Fruit fly (Drosophila melanogaster) whole organism, embryonic: ENCODE measurements around the gene Schip1.
A peak's percentile ranks its signal among the peaks of the same experiment; 100 is the strongest.

Source experiments
- CG10147 ChIP-seq: fragments of 200-800 bp; sonication (Bioruptor generic); optimal IDR thresholded peaks from 2 replicates; lab custom pipeline; 2019; ENCODE audit warnings: missing biosample characterization, mild to moderate bottlenecking, missing genetic modification characterization, moderate library complexity
- CG10321 ChIP-seq: fragments of 200-800 bp; sonication (Bioruptor generic); IDR thresholded peaks from 2 replicates; pipeline ENCODE4 v1.3.6; 2022; ENCODE audit warnings: missing biosample characterization, missing genetic modification characterization
- CG10366 ChIP-seq: fragments of 200-800 bp; sonication (Bioruptor generic); IDR thresholded peaks from 2 replicates; pipeline ENCODE4 v1.3.6; 2022; ENCODE audit warnings: missing biosample characterization, missing genetic modification characterization
- CG11085 ChIP-seq: fragments of 200-800 bp; sonication (Bioruptor generic); IDR thresholded peaks from 2 replicates; pipeline ENCODE4 v1.3.6; 2022; ENCODE audit warnings: missing biosample characterization, missing genetic modification characterization
- CG11093 ChIP-seq: fragments of 200-800 bp; sonication (Bioruptor generic); IDR thresholded peaks from 3 replicates; pipeline ENCODE4 v1.3.6; 2022; ENCODE audit warnings: missing biosample characterization, missing genetic modification characterization
- CG11247 ChIP-seq: fragments of 200-800 bp; sonication (Bioruptor generic); IDR thresholded peaks from 2 replicates; pipeline ENCODE4 v1.3.6; 2022; ENCODE audit warnings: missing biosample characterization, missing genetic modification characterization
- CG11504 ChIP-seq: fragments of 200-800 bp; sonication (Bioruptor generic); optimal IDR thresholded peaks from 3 replicates; lab custom pipeline; 2019; ENCODE audit warnings: missing biosample characterization, mild to moderate bottlenecking, missing genetic modification characterization, moderate library complexity
- CG12155 ChIP-seq: fragments of 200-800 bp; sonication (Bioruptor generic); optimal IDR thresholded peaks from 3 replicates; lab custom pipeline; 2016; ENCODE audit warnings: missing biosample characterization, missing genetic modification characterization
- CG13296 ChIP-seq: fragments of 200-800 bp; sonication (Bioruptor generic); optimal IDR thresholded peaks from 3 replicates; lab custom pipeline; 2018; ENCODE audit warnings: missing biosample characterization, mild to moderate bottlenecking, missing genetic modification characterization
- CG16815 ChIP-seq: fragments of 200-800 bp; sonication (Bioruptor generic); optimal IDR thresholded peaks from 3 replicates; lab custom pipeline; 2017; ENCODE audit warnings: missing biosample characterization, mild to moderate bottlenecking, missing genetic modification characterization
- CG18599 ChIP-seq: fragments of 200-800 bp; sonication (Bioruptor generic); optimal IDR thresholded peaks from 3 replicates; lab custom pipeline; 2017; ENCODE audit warnings: missing biosample characterization, missing genetic modification characterization, mild to moderate bottlenecking, moderate library complexity, missing genetic modification reagents
- CG2120 ChIP-seq: fragments of 200-800 bp; sonication (Bioruptor generic); optimal IDR thresholded peaks from 3 replicates; lab custom pipeline; 2016; ENCODE audit warnings: missing biosample characterization, missing genetic modification characterization
- CG3065 ChIP-seq: fragments of 200-800 bp; sonication (Bioruptor generic); optimal IDR thresholded peaks from 2 replicates; lab custom pipeline; 2016; ENCODE audit warnings: missing biosample characterization, missing genetic modification characterization
- CG31224 ChIP-seq: fragments of 200-800 bp; sonication (Bioruptor generic); IDR thresholded peaks from 2 replicates; pipeline ENCODE4 v1.3.6; 2022; ENCODE audit warnings: missing biosample characterization, missing genetic modification characterization
- CG31388 ChIP-seq: fragments of 200-800 bp; sonication (Bioruptor generic); optimal IDR thresholded peaks from 2 replicates; lab custom pipeline; 2016; ENCODE audit warnings: missing biosample characterization, missing genetic modification characterization
- CG3847 ChIP-seq: fragments of 200-800 bp; sonication (Bioruptor generic); IDR thresholded peaks from 2 replicates; pipeline ENCODE4 v1.3.6; 2022; ENCODE audit warnings: missing biosample characterization, missing genetic modification characterization
- CG43689 ChIP-seq: fragments of 200-800 bp; sonication (Bioruptor generic); IDR thresholded peaks from 2 replicates; pipeline ENCODE4 v1.3.6; 2022; ENCODE audit warnings: missing biosample characterization, missing genetic modification characterization
- CG4730 ChIP-seq: fragments of 200-800 bp; sonication (Bioruptor generic); IDR thresholded peaks from 2 replicates; pipeline ENCODE4 v1.3.6; 2022; ENCODE audit warnings: missing biosample characterization, missing genetic modification characterization
- CG5180 ChIP-seq: fragments of 200-800 bp; sonication (Bioruptor generic); optimal IDR thresholded peaks from 3 replicates; lab custom pipeline; 2017; ENCODE audit warnings: missing biosample characterization, missing genetic modification characterization, mild to moderate bottlenecking, moderate library complexity, missing genetic modification reagents
- CG7928 ChIP-seq: fragments of 200-800 bp; sonication (Bioruptor generic); optimal IDR thresholded peaks from 2 replicates; lab custom pipeline; 2017; ENCODE audit warnings: missing biosample characterization, mild to moderate bottlenecking, missing genetic modification characterization
- CG8765 ChIP-seq: fragments of 200-800 bp; sonication (Bioruptor generic); IDR thresholded peaks from 2 replicates; pipeline ENCODE4 v1.3.6; 2022; ENCODE audit warnings: missing biosample characterization, missing genetic modification characterization
- Kr ChIP-seq: fragments of 200-800 bp; sonication (Bioruptor generic); optimal IDR thresholded peaks from 2 replicates; lab custom pipeline; 2017; ENCODE audit warnings: missing biosample characterization, mild to moderate bottlenecking, missing genetic modification characterization
- Mes4 ChIP-seq: fragments of 200-800 bp; sonication (Bioruptor generic); optimal IDR thresholded peaks from 2 replicates; lab custom pipeline; 2016; ENCODE audit warnings: missing biosample characterization, missing genetic modification characterization
- PHDP ChIP-seq: fragments of 200-800 bp; sonication (Bioruptor generic); optimal IDR thresholded peaks from 3 replicates; lab custom pipeline; 2018; ENCODE audit warnings: missing biosample characterization, mild to moderate bottlenecking, missing genetic modification characterization, moderate library complexity
- Six4 ChIP-seq: fragments of 200-800 bp; sonication (Bioruptor generic); optimal IDR thresholded peaks from 2 replicates; lab custom pipeline; 2016; ENCODE audit warnings: missing biosample characterization, missing genetic modification characterization
- Sox100B ChIP-seq: fragments of 200-800 bp; sonication (Bioruptor generic); optimal IDR thresholded peaks from 3 replicates; lab custom pipeline; 2018; ENCODE audit warnings: missing biosample characterization, mild to moderate bottlenecking, missing genetic modification characterization
- YL-1 ChIP-seq: fragments of 200-800 bp; sonication (Bioruptor generic); optimal IDR thresholded peaks from 3 replicates; lab custom pipeline; 2017; ENCODE audit warnings: missing biosample characterization, mild to moderate bottlenecking, missing genetic modification characterization
- ac ChIP-seq: fragments of 200-800 bp; sonication (Bioruptor generic); optimal IDR thresholded peaks from 3 replicates; lab custom pipeline; 2017; ENCODE audit warnings: missing biosample characterization, mild to moderate bottlenecking, missing genetic modification characterization
- chinmo ChIP-seq: fragments of 200-800 bp; sonication (Bioruptor generic); IDR thresholded peaks from 4 replicates; pipeline ENCODE4 v1.3.6; 2022; ENCODE audit warnings: missing biosample characterization, missing genetic modification characterization; ENCODE audit not compliant: partially characterized antibody
- croc ChIP-seq: fragments of 200-800 bp; sonication (Bioruptor generic); conservative IDR thresholded peaks from 3 replicates; pipeline ENCODE4 v1.3.6; 2022; ENCODE audit warnings: missing biosample characterization, missing genetic modification characterization
- danr ChIP-seq: fragments of 200-800 bp; sonication (Bioruptor generic); IDR thresholded peaks from 2 replicates; pipeline ENCODE4 v1.3.6; 2022; ENCODE audit warnings: missing biosample characterization, missing genetic modification characterization
- dm ChIP-seq: fragments of 200-800 bp; sonication (Bioruptor generic); optimal IDR thresholded peaks from 3 replicates; lab custom pipeline; 2016; ENCODE audit warnings: missing biosample characterization, missing genetic modification characterization
- grn ChIP-seq: fragments of 200-800 bp; sonication (Bioruptor generic); optimal IDR thresholded peaks from 3 replicates; lab custom pipeline; 2017; ENCODE audit warnings: missing biosample characterization, missing genetic modification characterization
- gt ChIP-seq: fragments of 200-800 bp; sonication (Bioruptor generic); IDR thresholded peaks from 2 replicates; pipeline ENCODE4 v1.3.6; 2022; ENCODE audit warnings: missing biosample characterization, missing genetic modification characterization
- hbn ChIP-seq: fragments of 200-800 bp; sonication (Bioruptor generic); IDR thresholded peaks from 2 replicates; pipeline ENCODE4 v1.3.6; 2022; ENCODE audit warnings: missing biosample characterization, missing genetic modification characterization; ENCODE audit not compliant: partially characterized antibody
- kah ChIP-seq: fragments of 200-800 bp; sonication (Bioruptor generic); optimal IDR thresholded peaks from 2 replicates; lab custom pipeline; 2018; ENCODE audit warnings: missing biosample characterization, mild to moderate bottlenecking, missing genetic modification characterization
- lov ChIP-seq, 2 experiments: fragments of 200-800 bp in 1 of 2; fragments of >200 bp in 1 of 2; sonication (Bioruptor generic) in 1 of 2; IDR thresholded peaks in 1 of 2; optimal IDR thresholded peaks in 1 of 2; 2 replicates in 1 of 2; 3 replicates in 1 of 2; pipeline versions ENCODE4 v1.3.6 to Lab custom; 2017 to 2022; ENCODE audit warnings: missing biosample characterization in 1 of 2, missing genetic modification characterization in 1 of 2
- mirr ChIP-seq: fragments of 200-800 bp; sonication (Bioruptor generic); optimal IDR thresholded peaks from 3 replicates; lab custom pipeline; 2018; ENCODE audit warnings: missing biosample characterization, mild to moderate bottlenecking, missing genetic modification characterization
- pho ChIP-seq: fragments of 200-800 bp; sonication (Bioruptor generic); optimal IDR thresholded peaks from 2 replicates; lab custom pipeline; 2016; ENCODE audit warnings: missing biosample characterization, missing genetic modification characterization
- salm ChIP-seq: fragments of 200-800 bp; sonication (Bioruptor generic); optimal IDR thresholded peaks from 2 replicates; lab custom pipeline; 2018; ENCODE audit warnings: missing biosample characterization, mild to moderate bottlenecking, missing genetic modification characterization
- sd ChIP-seq: fragments of 200-800 bp; sonication (Bioruptor generic); optimal IDR thresholded peaks from 3 replicates; lab custom pipeline; 2018; ENCODE audit warnings: missing biosample characterization, mild to moderate bottlenecking, missing genetic modification characterization, moderate library complexity
- seq ChIP-seq: fragments of 200-800 bp; sonication (Bioruptor generic); IDR thresholded peaks from 2 replicates; pipeline ENCODE4 v1.3.6; 2022; ENCODE audit warnings: missing biosample characterization, missing genetic modification characterization
- shn ChIP-seq: fragments of 200-800 bp; sonication (Bioruptor generic); optimal IDR thresholded peaks from 3 replicates; lab custom pipeline; 2016; ENCODE audit warnings: missing biosample characterization, missing genetic modification characterization
- tap ChIP-seq: fragments of 200-800 bp; optimal IDR thresholded peaks from 3 replicates; lab custom pipeline; 2019; ENCODE audit warnings: missing biosample characterization, mild to moderate bottlenecking, missing genetic modification characterization, moderate library complexity
- tin ChIP-seq: fragments of 200-800 bp; sonication (Bioruptor generic); optimal IDR thresholded peaks from 3 replicates; lab custom pipeline; 2016; ENCODE audit warnings: missing biosample characterization, missing genetic modification characterization
- unpg ChIP-seq: fragments of 200-800 bp; sonication (Bioruptor generic); optimal IDR thresholded peaks from 3 replicates; lab custom pipeline; 2018; ENCODE audit warnings: missing biosample characterization, mild to moderate bottlenecking, missing genetic modification characterization, moderate library complexity
- wdn ChIP-seq: fragments of 200-800 bp; sonication (Bioruptor generic); IDR thresholded peaks from 2 replicates; pipeline ENCODE4 v1.3.6; 2022; ENCODE audit warnings: missing biosample characterization, missing genetic modification characterization
- zen ChIP-seq: fragments of 200-800 bp; sonication (Bioruptor generic); optimal IDR thresholded peaks from 3 replicates; lab custom pipeline; 2018; ENCODE audit warnings: missing biosample characterization, mild to moderate bottlenecking, missing genetic modification characterization, moderate library complexity
- zfh1 ChIP-seq: fragments of 200-800 bp; sonication (Bioruptor generic); IDR thresholded peaks from 3 replicates; pipeline ENCODE4 v1.3.6; 2022; ENCODE audit warnings: missing biosample characterization, missing genetic modification characterization

Gene Schip1

DNA sequence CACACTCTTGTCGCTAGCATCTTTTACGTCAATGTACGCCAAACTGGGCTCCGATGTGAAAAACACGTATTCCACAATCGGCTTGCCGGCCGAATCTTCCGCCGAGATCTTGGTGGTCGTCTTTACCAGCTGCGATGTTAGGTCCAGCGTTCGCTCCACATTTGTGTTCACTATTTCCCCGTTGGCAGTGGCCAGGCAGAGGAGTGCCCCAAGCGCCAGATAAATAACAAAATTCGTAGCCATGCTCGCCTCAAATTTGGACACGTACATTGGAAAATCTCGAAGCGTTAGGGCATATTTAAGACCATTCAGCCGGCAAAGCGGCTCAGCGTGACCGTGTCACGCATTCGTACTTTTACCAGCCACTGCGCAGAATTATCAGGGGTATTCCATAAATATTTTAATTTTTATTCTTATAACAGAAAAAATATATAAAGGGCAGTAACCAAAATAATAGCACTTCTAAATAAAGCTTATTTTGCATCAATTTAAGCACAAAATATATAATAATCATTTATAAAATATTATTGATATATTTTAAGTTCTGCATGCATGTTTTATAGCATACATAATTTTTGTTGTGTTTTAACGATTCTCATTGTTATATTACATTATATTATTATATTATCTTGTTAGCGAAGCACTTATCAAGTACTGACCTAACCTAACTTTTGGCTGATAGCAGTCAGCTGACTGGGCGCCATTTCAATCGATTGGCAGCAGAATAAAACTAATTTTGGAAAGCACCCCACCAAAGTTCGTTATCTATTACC, 44.7 kb upstream of the Schip1 start, which contains the start of the genes CG33303 and dpr19 (continued):
- TF ChIP-seq sd (tag; lab: Kevin White, UChicago) (no peak), zfh1 (GFP tag; lab: Robert Waterston, UW) (0 out of 3 replicates have a peak, but pooled peaks have one; percentile 31), CG4730 (GFP tag; lab: Robert Waterston, UW) (peak; percentile 36; the same call in 1 of the 2 replicates), CG10366 (GFP tag; lab: Robert Waterston, UW) (peak; percentile 34; the same call in 1 of the 2 replicates), CG7928 (GFP tag; lab: Kevin White, UChicago) (peak; percentile 19), tin (GFP tag; lab: Kevin White, UChicago) (peak; percentile 54), CG43689 (GFP tag; lab: Robert Waterston, UW) (no peak), unpg (peak; percentile 86), Sox100B (peak; percentile 83), CG13296 (GFP tag; lab: Kevin White, UChicago) (peak; percentile 87), CG10321 (peak; percentile 49; the same call in 1 of the 2 replicates), wdn (GFP tag; lab: Robert Waterston, UW) (no peak), CG11247 (0 out of 2 replicates have a peak, but pooled peaks have one; percentile 29), CG3847 (GFP tag; lab: Robert Waterston, UW) (peak; percentile 41; the same call in 1 of the 2 replicates), CG10147 (peak; percentile 72), Six4 (GFP tag; lab: Kevin White, UChicago) (peak; percentile 47), CG12155 (GFP tag; lab: Kevin White, UChicago) (peak; percentile 50), CG31224 (GFP tag; lab: Robert Waterston, UW) (peak; percentile 41; the same call in 1 of the 2 replicates), CG16815 (no peak), mirr (GFP tag; lab: Kevin White, UChicago) (no peak), dm (no peak), salm (tag; lab: Kevin White, UChicago) (peak; percentile 79), grn (no peak), CG11093 (GFP tag; lab: Robert Waterston, UW) (no peak), ac (GFP tag; lab: Kevin White, UChicago) (no peak), pho (GFP tag; lab: Kevin White, UChicago) (no peak), YL-1 (GFP tag; lab: Kevin White, UChicago) (peak; percentile 85), chinmo (GFP tag; lab: Robert Waterston, UW) (0 out of 4 replicates have a peak, but pooled peaks have one; percentile 41), CG3065 (GFP tag; lab: Kevin White, UChicago) (no peak), CG18599 (peak; percentile 62), PHDP (tag; lab: Kevin White, UChicago) (peak; percentile 90), shn (GFP tag; lab: Kevin White, UChicago) (no peak), gt (GFP tag; lab: Robert Waterston, UW) (no peak), kah (GFP tag; lab: Kevin White, UChicago) (peak; percentile 69), Mes4 (GFP tag; lab: Kevin White, UChicago) (no peak), seq (GFP tag; lab: Robert Waterston, UW) (0 out of 2 replicates have a peak, but pooled peaks have one; percentile 7), Kr (no peak), CG31388 (GFP tag; lab: Kevin White, UChicago) (no peak), hbn (no peak), zen (tag; lab: Kevin White, UChicago) (peak; percentile 64), danr (no peak), croc (GFP tag; lab: Robert Waterston, UW) (peak; percentile 41; the same call in 2 of the 3 replicates), lov (optimal IDR thresholded peaks at IDR 0.05; lab: Kevin White, UChicago) (no peak), lov (GFP tag; IDR thresholded peaks at IDR 0.05; lab: Robert Waterston, UW) (no peak), tap (tag; lab: Kevin White, UChicago) (peak; percentile 76), CG2120 (GFP tag; lab: Kevin White, UChicago) (peak; percentile 27), CG11504 (tag; lab: Kevin White, UChicago) (peak; percentile 85), CG11085 (GFP tag; lab: Robert Waterston, UW) (no peak), CG5180 (peak; percentile 19), CG8765 (GFP tag; lab: Robert Waterston, UW) (no peak)
